Fruit fly (Drosophila melanogaster): ENCODE results near the gene Cyp4s3.

Cyp4s3 gene

dm6 chrX:15116397-15116796 is at the start of gene Cyp4s3:
Cyp4s3 (minus strand) TSS chrX:15116542.
- TF ChIP-seq Sin3A (optimal IDR thresholded peaks at IDR 0.05): no peak
- no peak for TF ChIP-seq insv (optimal IDR thresholded peaks at IDR 0.05)
- no peak for TF ChIP-seq psq (optimal IDR thresholded peaks at IDR 0.05)
- TF ChIP-seq h (optimal IDR thresholded peaks at IDR 0.05): no peak
- TF ChIP-seq ttk (optimal IDR thresholded peaks at IDR 0.05): no peak

- TF ChIP-seq Myc (optimal IDR thresholded peaks at IDR 0.05) (no peak), psq (optimal IDR thresholded peaks at IDR 0.05) (no peak), ttk (optimal IDR thresholded peaks at IDR 0.05) (no peak), h (optimal IDR thresholded peaks at IDR 0.05) (no peak), Sin3A (optimal IDR thresholded peaks at IDR 0.05) (no peak), insv (optimal IDR thresholded peaks at IDR 0.05) (no peak)
Measured at dm6 chrX:15164879-15165278, 48.5 kb upstream of the Cyp4s3 start.

DNA sequence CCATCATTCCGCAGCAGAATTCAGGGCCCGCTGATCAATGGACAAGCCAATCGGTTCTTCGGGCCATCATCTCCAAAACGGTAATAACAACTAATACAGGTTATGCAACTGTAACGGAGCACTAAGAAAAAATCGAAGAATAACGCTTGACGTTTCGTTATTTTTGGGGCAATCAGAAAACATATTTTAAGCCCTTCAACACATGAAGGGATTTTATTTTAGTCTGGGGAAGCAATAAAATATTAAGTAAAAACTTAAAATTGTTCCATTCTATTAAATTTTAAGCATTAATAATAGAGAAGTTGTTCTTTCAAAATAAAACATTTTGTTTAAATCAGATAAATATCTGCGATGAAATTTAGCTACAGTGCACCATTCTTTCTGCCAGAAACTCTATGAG is 47.1 kb upstream of the Cyp4s3 start:
- TF ChIP-seq ttk (optimal IDR thresholded peaks at IDR 0.05) (no peak), Sin3A (optimal IDR thresholded peaks at IDR 0.05) (no peak), Myc (optimal IDR thresholded peaks at IDR 0.05) (no peak), psq (optimal IDR thresholded peaks at IDR 0.05) (no peak), insv (optimal IDR thresholded peaks at IDR 0.05) (no peak), h (optimal IDR thresholded peaks at IDR 0.05) (no peak)

DNA sequence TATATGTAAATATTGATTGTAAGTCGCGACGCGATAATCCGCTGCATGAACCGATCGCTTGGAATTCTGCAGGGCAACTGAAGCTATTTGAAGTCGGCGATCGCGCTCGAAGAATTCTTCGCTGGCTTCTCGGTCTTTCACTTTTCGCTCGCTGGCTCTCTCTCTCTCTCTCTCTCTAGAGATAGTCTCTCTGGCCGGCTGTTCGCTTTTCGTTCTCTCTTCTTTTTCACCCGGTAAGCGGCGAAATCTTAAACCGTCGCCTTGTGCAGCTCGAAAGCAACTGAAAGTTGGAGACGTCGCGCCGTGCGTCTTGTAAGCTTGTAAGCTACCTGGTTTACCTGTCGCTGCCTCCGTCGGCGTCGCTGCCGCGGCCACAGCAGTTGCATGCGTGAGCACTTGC is 46.6 kb upstream of the Cyp4s3 start, which contains the start of gene CG9095:
TSS of gene CG9095 (minus strand) at position 285 of the 400 bp plus-strand sequence.
- no peak for TF ChIP-seq ttk (optimal IDR thresholded peaks at IDR 0.05)
- TF ChIP-seq insv (optimal IDR thresholded peaks at IDR 0.05): no peak
- TF ChIP-seq Sin3A (optimal IDR thresholded peaks at IDR 0.05): no peak
- no peak for TF ChIP-seq h (optimal IDR thresholded peaks at IDR 0.05)
- no peak for TF ChIP-seq Myc (optimal IDR thresholded peaks at IDR 0.05)
- no peak for TF ChIP-seq psq (optimal IDR thresholded peaks at IDR 0.05)

- TF ChIP-seq ttk (optimal IDR thresholded peaks at IDR 0.05): no peak
- TF ChIP-seq h (optimal IDR thresholded peaks at IDR 0.05): no peak
- no peak for TF ChIP-seq psq (optimal IDR thresholded peaks at IDR 0.05)
- TF ChIP-seq Sin3A (optimal IDR thresholded peaks at IDR 0.05): no peak
- no peak for TF ChIP-seq Myc (optimal IDR thresholded peaks at IDR 0.05)
- no peak for TF ChIP-seq insv (optimal IDR thresholded peaks at IDR 0.05)
Measured at dm6 chrX:15162068-15162467, 45.7 kb upstream of the Cyp4s3 start.

dm6 chrX:15157230-15157629 is 40.9 kb upstream of the Cyp4s3 start:
- TF ChIP-seq h (optimal IDR thresholded peaks at IDR 0.05): no peak
- no peak for TF ChIP-seq insv (optimal IDR thresholded peaks at IDR 0.05)
- no peak for TF ChIP-seq Myc (optimal IDR thresholded peaks at IDR 0.05)
- TF ChIP-seq ttk (optimal IDR thresholded peaks at IDR 0.05): no peak
- no peak for TF ChIP-seq Sin3A (optimal IDR thresholded peaks at IDR 0.05)
- no peak for TF ChIP-seq psq (optimal IDR thresholded peaks at IDR 0.05)

dm6 chrX:15156286-15156685 is 39.9 kb upstream of the Cyp4s3 start:
- TF ChIP-seq ttk (optimal IDR thresholded peaks at IDR 0.05) (no peak), h (optimal IDR thresholded peaks at IDR 0.05) (no peak), insv (optimal IDR thresholded peaks at IDR 0.05) (no peak), psq (optimal IDR thresholded peaks at IDR 0.05) (no peak), Sin3A (optimal IDR thresholded peaks at IDR 0.05) (no peak), Myc (optimal IDR thresholded peaks at IDR 0.05) (no peak)

DNA sequence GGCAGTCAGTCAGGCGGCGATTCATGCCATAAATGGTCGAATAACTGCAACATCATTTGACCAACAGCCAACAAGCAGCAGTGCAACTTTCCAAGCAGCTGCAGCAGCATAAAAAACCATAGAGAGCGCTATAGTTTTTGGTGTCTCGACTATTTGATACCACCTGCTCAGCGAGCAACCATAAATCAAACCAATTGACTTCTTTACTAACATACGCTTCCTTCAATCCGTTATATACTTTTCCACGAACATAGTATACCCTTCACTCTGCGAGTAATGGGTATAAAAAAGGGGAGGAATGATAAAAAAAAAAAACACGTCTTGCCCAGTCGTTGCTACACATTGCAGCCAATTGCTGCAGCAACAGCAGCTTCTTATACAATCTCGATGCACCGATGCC is 35.7 kb upstream of the Cyp4s3 start:
- TF ChIP-seq Myc (optimal IDR thresholded peaks at IDR 0.05): no peak
- TF ChIP-seq psq (optimal IDR thresholded peaks at IDR 0.05): no peak
- TF ChIP-seq insv (optimal IDR thresholded peaks at IDR 0.05): no peak
- no peak for TF ChIP-seq Sin3A (optimal IDR thresholded peaks at IDR 0.05)
- no peak for TF ChIP-seq h (optimal IDR thresholded peaks at IDR 0.05)
- TF ChIP-seq ttk (optimal IDR thresholded peaks at IDR 0.05): no peak

dm6 chrX:15150261-15150660 is 33.9 kb upstream of the Cyp4s3 start:
- TF ChIP-seq insv (optimal IDR thresholded peaks at IDR 0.05) (no peak), ttk (optimal IDR thresholded peaks at IDR 0.05) (no peak)

DNA sequence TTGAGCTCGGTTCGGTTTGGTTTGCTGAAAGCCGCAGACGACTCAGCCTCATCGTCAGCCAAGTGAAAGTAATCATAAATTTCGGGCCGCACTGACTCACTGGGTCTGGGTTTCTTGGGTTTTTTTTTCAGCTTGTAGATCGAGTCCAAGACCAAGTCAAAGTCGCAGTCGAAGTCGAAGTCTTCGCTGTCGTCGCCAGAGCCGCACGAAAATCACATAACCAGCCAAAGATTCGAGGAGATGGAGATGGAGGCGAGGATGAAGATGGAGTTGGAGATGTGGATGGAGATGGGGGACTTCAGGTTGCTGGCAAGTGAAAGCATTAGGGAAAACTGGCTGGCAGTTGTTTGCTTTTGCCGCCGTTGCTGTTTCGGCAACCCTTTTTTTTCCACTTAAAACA is 30.7 kb upstream of the Cyp4s3 start:
- TF ChIP-seq insv (optimal IDR thresholded peaks at IDR 0.05) (no peak), Sin3A (optimal IDR thresholded peaks at IDR 0.05) (no peak), psq (optimal IDR thresholded peaks at IDR 0.05) (no peak), ttk (optimal IDR thresholded peaks at IDR 0.05) (no peak), h (optimal IDR thresholded peaks at IDR 0.05) (no peak), Myc (optimal IDR thresholded peaks at IDR 0.05) (no peak)

dm6 chrX:15143267-15143830 is 27.0 kb upstream of the Cyp4s3 start:
- no peak for TF ChIP-seq Sin3A (optimal IDR thresholded peaks at IDR 0.05)
- TF ChIP-seq Myc (optimal IDR thresholded peaks at IDR 0.05): no peak
- TF ChIP-seq h (optimal IDR thresholded peaks at IDR 0.05): no peak

- TF ChIP-seq h (optimal IDR thresholded peaks at IDR 0.05) (no peak), Sin3A (optimal IDR thresholded peaks at IDR 0.05) (no peak), psq (optimal IDR thresholded peaks at IDR 0.05) (no peak), insv (optimal IDR thresholded peaks at IDR 0.05) (no peak), Myc (optimal IDR thresholded peaks at IDR 0.05) (no peak), ttk (optimal IDR thresholded peaks at IDR 0.05) (no peak)
Measured at dm6 chrX:15138994-15139863, 22.9 kb upstream of the Cyp4s3 start, which contains the start of gene RpL37-1. RpL37-1 (minus strand) TSS chrX:15139367.

dm6 chrX:15137241-15137640 is 20.9 kb upstream of the Cyp4s3 start:
- TF ChIP-seq Sin3A (optimal IDR thresholded peaks at IDR 0.05) (no peak), h (optimal IDR thresholded peaks at IDR 0.05) (no peak), Myc (optimal IDR thresholded peaks at IDR 0.05) (no peak), ttk (optimal IDR thresholded peaks at IDR 0.05) (no peak), psq (optimal IDR thresholded peaks at IDR 0.05) (no peak), insv (optimal IDR thresholded peaks at IDR 0.05) (no peak)

Measured in Kc167 (cell line).